Worm (Caenorhabditis elegans) whole organism, L2 larva: ENCODE measurements around the gene alh-6.

Experiments
- F13H6.1 ChIP-seq: sonication (generic microtip); optimal IDR thresholded peaks from 2 replicates; lab custom pipeline; 2016; ENCODE audit warnings: missing genetic modification characterization, missing compliant biosample characterization
- lin-13 ChIP-seq: fragments of 150-350 bp; optimal IDR thresholded peaks from 2 replicates; lab custom pipeline; 2014; ENCODE audit warnings: missing biosample characterization, missing genetic modification reagents, missing genetic modification characterization
- lin-39 ChIP-seq: fragments of 150-350 bp; optimal IDR thresholded peaks from 2 replicates; lab custom pipeline; 2014; ENCODE audit warnings: missing biosample characterization, missing genetic modification reagents, missing genetic modification characterization
- lsy-2 ChIP-seq, 2 experiments: fragments of 150-350 bp in 1 of 2; sonication (generic microtip) in 1 of 2; optimal IDR thresholded peaks; 2 replicates each; lab custom pipeline; 2014 to 2017; ENCODE audit warnings: missing biosample characterization in 2 of 2, missing genetic modification characterization in 2 of 2
- mdl-1 ChIP-seq, 2 experiments: fragments of 150-350 bp in 1 of 2; sonication (generic microtip) in 1 of 2; optimal IDR thresholded peaks; 2 replicates each; lab custom pipeline; 2017; ENCODE audit warnings: missing biosample characterization in 2 of 2, missing genetic modification characterization in 2 of 2
- nhr-6 ChIP-seq: fragments of 150-350 bp; optimal IDR thresholded peaks from 2 replicates; lab custom pipeline; 2014; ENCODE audit warnings: missing biosample characterization, missing genetic modification characterization
- sma-3 ChIP-seq: sonication (generic microtip); optimal IDR thresholded peaks from 2 replicates; lab custom pipeline; 2016; ENCODE audit warnings: missing genetic modification reagents, missing genetic modification characterization, missing compliant biosample characterization
- snpc-4 ChIP-seq: fragments of 150-350 bp; optimal IDR thresholded peaks from 2 replicates; lab custom pipeline; 2014; ENCODE audit warnings: missing biosample characterization, missing genetic modification characterization
- unc-39 ChIP-seq: fragments of 150-350 bp; optimal IDR thresholded peaks from 2 replicates; lab custom pipeline; 2014; ENCODE audit warnings: missing biosample characterization, missing genetic modification characterization
- unc-62 ChIP-seq: fragments of 150-350 bp; optimal IDR thresholded peaks from 2 replicates; lab custom pipeline; 2014; ENCODE audit warnings: missing biosample characterization, missing genetic modification reagents, missing genetic modification characterization
- ztf-11 ChIP-seq: sonication (generic microtip); optimal IDR thresholded peaks from 2 replicates; lab custom pipeline; 2017; ENCODE audit warnings: missing biosample characterization, missing genetic modification characterization

- TF ChIP-seq ztf-11 (tag; lab: Kevin White, UChicago) (no peak), unc-39 (tag; lab: Kevin White, UChicago) (no peak), lsy-2 (tag; optimal IDR thresholded peaks at IDR 0.05; lab: Kevin White, UChicago) (no peak), lin-13 (GFP tag; lab: Kevin White, UChicago) (no peak), F13H6.1 (tag; lab: Kevin White, UChicago) (no peak), unc-62 (GFP tag; lab: Kevin White, UChicago) (no peak), nhr-6 (tag; lab: Kevin White, UChicago) (no peak), lin-39 (tag; lab: Kevin White, UChicago) (no peak), snpc-4 (no peak), mdl-1 (tag; optimal IDR thresholded peaks at IDR 0.05; lab: Kevin White, UChicago) (no peak), sma-3 (no peak)
Measured at ce11 chrII:1293157-1293556, 16.8 kb downstream of the alh-6 start, which contains the start of gene srz-64.
